Worm (Caenorhabditis elegans): ENCODE measurements around the gene C49G7.7.

The C49G7.7 gene

DNA sequence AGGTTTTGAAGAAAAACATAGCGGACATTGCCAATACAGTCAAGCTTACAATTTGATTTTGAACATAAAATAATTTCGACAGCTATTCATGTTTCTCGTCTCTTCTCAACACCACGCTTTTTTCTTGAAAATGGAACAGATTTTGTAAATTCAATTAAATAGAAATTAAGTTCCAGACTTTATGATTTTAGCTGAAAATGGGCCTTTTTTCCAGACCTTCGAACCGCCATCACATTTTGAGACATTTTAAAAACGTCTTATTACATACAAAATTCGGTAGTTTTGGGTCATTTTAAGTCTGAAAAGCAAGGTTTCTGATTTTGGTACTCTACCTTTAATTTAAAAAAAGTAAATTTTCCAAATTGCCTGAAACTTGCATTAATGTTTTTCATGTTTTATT lies 3.8 kb downstream of the C49G7.7 start, which contains the start of gene C49G7.12:
Gene C49G7.12, plus strand, starts transcription at position 301 of the 400 bp plus-strand sequence.
- no peak for TF ChIP-seq madf-2 (tag; optimal IDR thresholded peaks at IDR 0.05)
- no peak for TF ChIP-seq unc-42 (tag; optimal IDR thresholded peaks at IDR 0.05)
- TF ChIP-seq sdc-2 (tag; optimal IDR thresholded peaks at IDR 0.05) = no peak

DNA sequence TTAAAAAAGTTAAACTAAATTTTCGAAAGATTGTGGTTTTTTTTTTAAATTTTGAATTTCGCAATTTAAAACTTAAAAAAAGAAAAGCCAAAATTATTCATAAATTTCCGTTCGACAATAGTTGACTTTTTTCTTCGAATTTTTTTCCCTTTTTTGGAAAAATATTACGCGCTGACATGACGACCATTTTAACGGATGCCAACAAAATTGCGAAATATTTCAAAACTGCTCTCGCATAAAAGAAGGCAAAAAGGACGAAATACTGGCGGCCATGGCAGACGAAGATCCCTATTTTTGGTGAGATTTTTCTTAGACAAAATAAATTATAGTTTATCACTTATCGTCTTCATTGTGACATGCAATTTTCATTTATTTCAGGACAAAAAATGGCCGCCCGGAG lies 4.3 kb downstream of the C49G7.7 start:
- no peak for TF ChIP-seq hlh-30 (tag; optimal IDR thresholded peaks at IDR 0.05; ENCODE audit: insufficient read depth)
- TF ChIP-seq C38D4.7 (GFP tag; optimal IDR thresholded peaks at IDR 0.05) = no peak
- TF ChIP-seq unc-3 (GFP tag; conservative IDR thresholded peaks at IDR 0.05) = no peak
- TF ChIP-seq unc-3 (tag; optimal IDR thresholded peaks at IDR 0.05) = no peak
- TF ChIP-seq ref-2 (tag; optimal IDR thresholded peaks at IDR 0.05) = no peak
- TF ChIP-seq ceh-31 (tag; optimal IDR thresholded peaks at IDR 0.05) = no peak
- no peak for TF ChIP-seq fkh-6 (tag; optimal IDR thresholded peaks at IDR 0.05)
- no peak for TF ChIP-seq ceh-9 (tag; optimal IDR thresholded peaks at IDR 0.05)
- TF ChIP-seq pqm-1 (tag; optimal IDR thresholded peaks at IDR 0.05) = no peak
- TF ChIP-seq pag-3 (tag; optimal IDR thresholded peaks at IDR 0.05; ENCODE audit: borderline replicate concordance) = no peak
- TF ChIP-seq fax-1 (tag; optimal IDR thresholded peaks at IDR 0.05) = no peak
- no peak for TF ChIP-seq pha-4 (tag; optimal IDR thresholded peaks at IDR 0.05)
- no peak for TF ChIP-seq pat-9 (tag; optimal IDR thresholded peaks at IDR 0.05)
- no peak for TF ChIP-seq eyg-1 (tag; optimal IDR thresholded peaks at IDR 0.05)
- no peak for TF ChIP-seq hlh-15 (tag; optimal IDR thresholded peaks at IDR 0.05)
- TF ChIP-seq C08G9.2 (tag; optimal IDR thresholded peaks at IDR 0.05) = no peak
- TF ChIP-seq syd-9 (tag; optimal IDR thresholded peaks at IDR 0.05) = no peak
- no peak for TF ChIP-seq ceh-22 (tag; optimal IDR thresholded peaks at IDR 0.05)
- TF ChIP-seq ztf-16 (tag; optimal IDR thresholded peaks at IDR 0.05) = no peak
- TF ChIP-seq pros-1 (tag; optimal IDR thresholded peaks at IDR 0.05) = no peak
- TF ChIP-seq sdc-2 (tag; optimal IDR thresholded peaks at IDR 0.05) = no peak

DNA sequence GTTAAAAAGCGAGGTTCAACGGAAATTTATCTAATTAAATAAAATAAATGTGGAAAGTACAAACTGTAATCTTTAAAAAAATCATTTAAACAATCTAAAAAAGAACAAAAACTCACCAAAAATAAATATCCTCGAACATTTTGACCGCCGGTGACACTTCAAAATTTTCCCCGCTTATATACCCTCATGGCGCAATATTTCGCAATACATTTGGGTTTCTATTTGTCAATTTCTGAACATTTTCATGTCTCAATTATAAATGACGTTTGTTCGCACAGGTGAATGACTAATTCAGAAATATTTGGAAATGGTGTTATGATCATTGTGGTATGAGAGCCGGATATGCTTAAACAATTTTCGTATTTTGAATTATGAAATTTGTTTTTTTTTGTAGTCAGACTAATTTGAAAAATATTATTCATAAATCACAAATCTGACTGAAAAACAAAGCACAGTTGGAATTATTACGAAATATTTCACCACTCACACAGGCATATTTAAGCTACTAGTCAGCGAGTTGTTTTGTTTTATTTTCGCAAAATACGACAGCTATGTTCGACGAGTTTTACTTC lies 7.7 kb downstream of the C49G7.7 start, which contains the start of the genes C49G7.10 and irg-2:
Gene C49G7.10, minus strand, starts transcription at position 169 of the 572 bp plus-strand sequence.
Gene irg-2, plus strand, starts transcription at position 329 of the 572 bp plus-strand sequence.
- TF ChIP-seq dmd-4 (tag; optimal IDR thresholded peaks at IDR 0.05; ENCODE audit: borderline replicate concordance) (no peak), C38D4.7 (GFP tag; optimal IDR thresholded peaks at IDR 0.05) (no peak)

DNA sequence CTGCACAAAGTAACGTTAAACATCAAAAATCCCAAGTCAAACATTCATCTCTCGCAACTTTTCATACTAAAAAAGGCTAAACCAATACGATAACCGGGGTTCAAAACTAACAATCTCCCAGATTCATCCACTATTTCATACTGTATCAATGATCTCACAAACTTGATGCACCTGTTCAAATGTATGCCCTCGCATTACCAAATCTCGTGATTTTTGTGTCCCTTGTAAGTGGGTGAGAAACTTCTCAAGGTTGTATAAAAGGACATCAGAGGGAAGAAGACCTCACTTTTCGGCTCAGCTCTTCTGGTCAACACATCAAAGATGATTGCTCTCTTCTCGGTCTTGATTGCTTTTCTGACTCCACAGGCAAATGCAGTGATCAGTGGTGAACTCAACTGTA lies 9.4 kb downstream of the C49G7.7 start, which contains the start of gene phat-3:
Gene phat-3, plus strand, starts transcription at position 301 of the 400 bp plus-strand sequence.
- TF ChIP-seq ceh-48 (tag; optimal IDR thresholded peaks at IDR 0.05) (no peak), elt-4 (tag; optimal IDR thresholded peaks at IDR 0.05) (no peak), sox-2 (GFP tag; IDR thresholded peaks at IDR 0.05) (no peak), pha-2 (tag; optimal IDR thresholded peaks at IDR 0.05) (no peak), ceh-24 (tag; optimal IDR thresholded peaks at IDR 0.05) (no peak), pros-1 (tag; optimal IDR thresholded peaks at IDR 0.05) (no peak), fkh-10 (GFP tag; optimal IDR thresholded peaks at IDR 0.05) (no peak), pax-1 (tag; optimal IDR thresholded peaks at IDR 0.05) (no peak), nhr-232 (tag; optimal IDR thresholded peaks at IDR 0.05) (no peak), ceh-6 (GFP tag; optimal IDR thresholded peaks at IDR 0.05) (no peak), nhr-11 (tag; optimal IDR thresholded peaks at IDR 0.05) (no peak), odd-2 (tag; optimal IDR thresholded peaks at IDR 0.05) (no peak)

DNA sequence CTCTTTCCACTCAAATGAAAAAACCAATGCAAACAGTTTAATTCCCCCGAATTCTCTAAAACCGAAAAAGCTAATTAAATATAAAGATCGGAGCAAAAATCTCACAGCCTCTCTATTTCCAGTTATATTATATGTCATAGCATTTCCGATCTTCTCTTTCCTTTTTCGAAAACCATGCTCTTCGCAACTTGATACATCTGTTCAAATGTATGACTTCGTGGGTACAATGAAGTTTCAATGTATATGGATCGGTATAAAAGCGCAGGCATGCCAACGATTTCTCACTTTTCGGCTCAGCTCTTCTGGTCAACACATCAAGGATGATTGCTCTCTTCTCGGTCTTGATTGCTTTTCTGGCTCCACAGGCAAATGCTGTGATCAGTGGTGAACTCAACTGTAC lies 11.8 kb downstream of the C49G7.7 start, which contains the start of gene phat-7:
Gene phat-7, plus strand, starts transcription at position 301 of the 400 bp plus-strand sequence.
- TF ChIP-seq syd-9 (tag; optimal IDR thresholded peaks at IDR 0.05) (no peak), ceh-24 (tag; optimal IDR thresholded peaks at IDR 0.05) (no peak), pag-3 (tag; optimal IDR thresholded peaks at IDR 0.05; ENCODE audit: borderline replicate concordance) (no peak), K09A11.1 (tag; optimal IDR thresholded peaks at IDR 0.05; ENCODE audit: insufficient read depth) (no peak), C08G9.2 (tag; optimal IDR thresholded peaks at IDR 0.05) (no peak), pat-9 (tag; optimal IDR thresholded peaks at IDR 0.05) (no peak), ceh-34 (tag; optimal IDR thresholded peaks at IDR 0.05) (no peak), elt-2 (tag; optimal IDR thresholded peaks at IDR 0.05) (no peak), odd-2 (tag; optimal IDR thresholded peaks at IDR 0.05) (no peak), T23F11.4 (GFP tag; optimal IDR thresholded peaks at IDR 0.05) (no peak), unc-86 (tag; optimal IDR thresholded peaks at IDR 0.05) (no peak), ceh-6 (GFP tag; optimal IDR thresholded peaks at IDR 0.05) (no peak), fkh-10 (GFP tag; optimal IDR thresholded peaks at IDR 0.05) (no peak), unc-3 (GFP tag; conservative IDR thresholded peaks at IDR 0.05) (no peak), unc-3 (tag; optimal IDR thresholded peaks at IDR 0.05) (no peak), nhr-232 (tag; optimal IDR thresholded peaks at IDR 0.05) (no peak)

Data from whole organism, late embryonic.